Worm (Caenorhabditis elegans): ENCODE data around the gene F16B4.4.

Gene F16B4.4

DNA sequence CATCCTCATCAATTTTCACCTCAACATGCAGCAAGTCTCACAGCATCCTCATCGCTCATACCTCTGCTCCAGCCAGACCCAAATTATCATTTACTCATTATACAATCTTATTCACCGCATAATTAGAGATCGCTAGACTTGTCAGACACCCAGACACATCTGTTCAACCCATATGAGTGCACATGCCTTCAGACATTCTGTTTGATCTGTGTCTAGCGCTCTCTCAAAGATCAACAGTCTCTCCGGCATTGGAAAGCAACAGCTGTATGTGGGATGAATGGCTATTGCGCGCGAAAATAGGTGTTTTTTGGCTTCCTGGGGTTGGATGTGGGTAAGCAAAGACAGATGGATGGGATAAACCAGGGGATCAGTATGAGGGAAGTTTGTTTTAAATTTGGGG, 21.2 kb upstream of the F16B4.4 start:
- TF ChIP-seq dmd-9 (GFP tag; IDR thresholded peaks at IDR 0.05) (0 out of 2 replicates have a peak, but pooled peaks have one; percentile 26), jun-1 (tag; optimal IDR thresholded peaks at IDR 0.05) (no peak)

DNA sequence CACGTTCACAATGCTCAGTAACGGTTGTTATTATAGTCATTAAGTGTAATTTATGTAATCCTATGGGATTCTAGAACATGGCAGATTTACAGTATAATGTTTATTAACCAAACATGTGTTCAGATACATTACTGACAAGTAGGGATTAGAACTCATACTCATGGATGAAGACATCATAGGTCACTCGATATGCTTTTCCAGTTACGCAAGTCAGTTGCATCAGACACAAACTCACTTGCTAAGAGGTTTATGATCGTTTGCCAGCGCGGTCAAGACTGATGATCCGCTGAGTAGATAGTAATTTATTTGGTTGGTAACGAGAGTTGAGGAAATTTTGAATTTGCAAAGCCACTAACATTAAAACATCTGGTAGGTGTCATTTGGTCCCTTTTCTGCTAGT, 19.2 kb upstream of the F16B4.4 start:
- TF ChIP-seq zip-11 (GFP tag; IDR thresholded peaks at IDR 0.05), result no peak
- TF ChIP-seq ceh-32 (tag; optimal IDR thresholded peaks at IDR 0.05; ENCODE audit: poor library complexity), result no peak
- TF ChIP-seq aha-1 (tag), result peak; percentile 79
- TF ChIP-seq ceh-44 (GFP tag; IDR thresholded peaks at IDR 0.05), result no peak
- peak in 1 of 2 experiments; percentile 41 for TF ChIP-seq unc-62 (GFP tag; optimal IDR thresholded peaks at IDR 0.05 in 1 of 2)
- TF ChIP-seq unc-62 (tag; optimal IDR thresholded peaks at IDR 0.05), result no peak
- no peak for TF ChIP-seq egl-27 (tag; optimal IDR thresholded peaks at IDR 0.05)
- TF ChIP-seq lin-38 (GFP tag; IDR thresholded peaks at IDR 0.05), result no peak
- TF ChIP-seq nhr-6 (tag; optimal IDR thresholded peaks at IDR 0.05), result no peak

DNA sequence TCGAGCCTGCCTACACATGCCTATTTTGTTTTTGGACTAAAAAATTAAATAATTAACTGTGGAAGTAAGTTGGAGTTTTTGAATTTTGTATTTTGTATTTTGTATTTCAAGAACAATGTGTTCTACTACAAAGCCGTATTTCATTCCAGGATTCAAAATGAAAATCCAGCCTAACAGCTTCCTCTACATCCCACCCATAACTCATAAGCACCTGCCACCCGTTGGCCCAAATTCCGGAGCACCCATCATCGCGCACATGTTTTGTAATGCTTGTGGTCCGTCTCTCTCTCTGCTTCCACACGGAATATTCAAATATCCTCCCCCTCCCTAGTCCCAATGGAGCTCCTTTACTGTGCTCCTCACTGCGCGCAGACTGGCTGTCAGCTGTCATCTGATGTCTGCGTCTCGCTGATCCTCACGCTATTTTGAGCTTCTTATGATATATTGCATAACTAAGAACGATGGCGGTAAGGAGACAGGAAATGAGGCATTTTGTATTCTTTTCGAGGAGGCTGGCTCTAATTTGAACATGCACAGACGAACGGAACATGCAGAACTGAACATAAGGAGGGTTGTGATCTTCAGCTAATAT, 18.2 kb upstream of the F16B4.4 start:
- TF ChIP-seq nhr-25 (tag; optimal IDR thresholded peaks at IDR 0.05; ENCODE audit: borderline replicate concordance, insufficient read depth) (no peak), zfp-3 (GFP tag; conservative IDR thresholded peaks at IDR 0.05) (no peak), saeg-2 (GFP tag; IDR thresholded peaks at IDR 0.05) (no peak), unc-62 (GFP tag; optimal IDR thresholded peaks at IDR 0.05 in 1 of 2) (peak in 1 of 2 experiments; percentile 91), unc-62 (tag; optimal IDR thresholded peaks at IDR 0.05) (no peak), ctbp-1 (GFP tag; IDR thresholded peaks at IDR 0.05) (no peak), pha-4 (GFP tag; IDR thresholded peaks at IDR 0.05) (no peak), pha-4 (tag; optimal IDR thresholded peaks at IDR 0.05) (no peak), F37D6.2 (tag; optimal IDR thresholded peaks at IDR 0.05) (no peak), lin-39 (tag; optimal IDR thresholded peaks at IDR 0.05) (no peak)

DNA sequence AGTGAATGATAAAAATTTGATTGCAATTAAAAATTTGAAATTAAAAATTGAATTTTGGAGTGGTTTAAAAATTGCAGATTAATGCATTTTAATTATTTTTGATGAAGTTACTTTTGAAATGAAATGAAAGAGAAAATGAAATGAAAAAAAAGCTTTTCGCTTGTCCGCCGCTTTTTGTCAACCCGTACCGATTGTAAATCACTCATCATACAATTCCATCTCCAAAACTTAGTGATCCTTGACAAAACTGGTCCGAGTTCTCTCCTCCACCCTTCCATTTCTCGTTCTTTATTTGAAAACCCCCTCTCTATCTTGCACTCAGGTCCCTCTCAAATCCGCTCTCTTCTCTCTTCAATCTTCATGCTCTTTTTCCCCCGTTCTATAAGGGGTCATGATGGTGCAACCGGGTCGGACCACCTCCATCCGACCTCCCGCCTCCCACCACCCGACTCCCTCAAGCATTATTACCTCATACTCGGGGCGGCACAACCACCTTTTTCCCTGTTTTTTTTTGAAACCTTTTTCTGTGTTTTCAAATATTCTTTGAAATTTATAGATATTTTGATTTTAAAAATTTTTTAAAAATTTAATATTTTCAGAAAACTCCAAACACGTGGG, 16.6 kb upstream of the F16B4.4 start:
- TF ChIP-seq nhr-25 (tag; optimal IDR thresholded peaks at IDR 0.05; ENCODE audit: borderline replicate concordance, insufficient read depth), result no peak
- no peak for TF ChIP-seq F37D6.2 (tag; optimal IDR thresholded peaks at IDR 0.05)
- no peak for TF ChIP-seq nhr-28 (tag; optimal IDR thresholded peaks at IDR 0.05)
- TF ChIP-seq R02D3.7 (tag; optimal IDR thresholded peaks at IDR 0.05), result no peak
- TF ChIP-seq mxl-2 (GFP tag; conservative IDR thresholded peaks at IDR 0.05), result no peak
- TF ChIP-seq set-16 (GFP tag; IDR thresholded peaks at IDR 0.05), result peak; percentile 27; the same call in 1 of the 2 replicates
- no peak for TF ChIP-seq mep-1 (tag; optimal IDR thresholded peaks at IDR 0.05)
- TF ChIP-seq mdl-1 (tag; optimal IDR thresholded peaks at IDR 0.05), result no peak
- no peak for TF ChIP-seq ZK337.2 (GFP tag; IDR thresholded peaks at IDR 0.05)
- peak; percentile 94 for TF ChIP-seq aha-1 (tag)
- no peak for TF ChIP-seq ztf-11 (tag; optimal IDR thresholded peaks at IDR 0.05)
- no peak for TF ChIP-seq duxl-1 (tag; optimal IDR thresholded peaks at IDR 0.05; ENCODE audit: poor library complexity)
- TF ChIP-seq unc-62 (GFP tag; optimal IDR thresholded peaks at IDR 0.05 in 1 of 2), result peak in 1 of 2 experiments; percentile 36
- no peak for TF ChIP-seq unc-62 (tag; optimal IDR thresholded peaks at IDR 0.05)
- no peak for TF ChIP-seq nhr-48 (tag; optimal IDR thresholded peaks at IDR 0.05)
- TF ChIP-seq ceh-20 (GFP tag; IDR thresholded peaks at IDR 0.05), result no peak
- TF ChIP-seq ceh-62 (tag; optimal IDR thresholded peaks at IDR 0.05), result no peak
- no peak for TF ChIP-seq madf-9 (GFP tag; conservative IDR thresholded peaks at IDR 0.05)
- TF ChIP-seq hif-1 (tag; optimal IDR thresholded peaks at IDR 0.05), result no peak
- no peak for TF ChIP-seq sdz-12 (GFP tag; optimal IDR thresholded peaks at IDR 0.05)
- TF ChIP-seq hlh-30 (tag; optimal IDR thresholded peaks at IDR 0.05; ENCODE audit: insufficient read depth), result no peak
- TF ChIP-seq nhr-41 (GFP tag; IDR thresholded peaks at IDR 0.05), result no peak

Data from whole organism, L4 larva.